Fruit fly (Drosophila melanogaster) whole organism, embryonic: ENCODE data around the gene CG7551.

ENCODE experiments used
- Antp ChIP-seq: fragments of 200-800 bp; sonication (Bioruptor generic); optimal IDR thresholded peaks from 3 replicates; lab custom pipeline; 2016; ENCODE audit warnings: missing biosample characterization, missing genetic modification characterization
- Awh ChIP-seq: fragments of 200-800 bp; sonication (Bioruptor generic); IDR thresholded peaks from 2 replicates; pipeline ENCODE4, ENCODE4 v1.3.6; 2022; ENCODE audit warnings: missing biosample characterization, missing genetic modification characterization
- BtbVII ChIP-seq: fragments of 200-800 bp; sonication (Bioruptor generic); optimal IDR thresholded peaks from 3 replicates; lab custom pipeline; 2017; ENCODE audit warnings: missing biosample characterization, mild to moderate bottlenecking, missing genetic modification characterization
- CG10274 ChIP-seq: fragments of 200-800 bp; sonication (Bioruptor generic); optimal IDR thresholded peaks from 3 replicates; lab custom pipeline; 2017; ENCODE audit warnings: missing biosample characterization, mild to moderate bottlenecking, missing genetic modification characterization
- CG10959 ChIP-seq: fragments of 200-800 bp; sonication (Bioruptor generic); IDR thresholded peaks from 2 replicates; pipeline ENCODE4 v1.3.6; 2022; ENCODE audit warnings: missing biosample characterization, missing genetic modification characterization
- CG11398 ChIP-seq: fragments of 200-800 bp; sonication (Bioruptor generic); optimal IDR thresholded peaks from 2 replicates; lab custom pipeline; 2016; ENCODE audit warnings: missing biosample characterization, missing genetic modification characterization
- CG12104 ChIP-seq: fragments of 200-800 bp; sonication (Bioruptor generic); optimal IDR thresholded peaks from 3 replicates; lab custom pipeline; 2016; ENCODE audit warnings: missing biosample characterization, missing genetic modification characterization
- CG12299 ChIP-seq: fragments of 200-800 bp; sonication (Bioruptor generic); optimal IDR thresholded peaks from 2 replicates; lab custom pipeline; 2018; ENCODE audit warnings: missing biosample characterization, mild to moderate bottlenecking, missing genetic modification characterization
- CG17568 ChIP-seq: fragments of 200-800 bp; sonication (Bioruptor generic); optimal IDR thresholded peaks from 2 replicates; lab custom pipeline; 2018; ENCODE audit warnings: missing biosample characterization, mild to moderate bottlenecking, missing genetic modification characterization, moderate library complexity
- CG2202 ChIP-seq: fragments of 200-800 bp; sonication (Bioruptor generic); optimal IDR thresholded peaks from 2 replicates; lab custom pipeline; 2018; ENCODE audit warnings: missing biosample characterization, mild to moderate bottlenecking, missing genetic modification characterization
- CG2712 ChIP-seq: fragments of 200-800 bp; optimal IDR thresholded peaks from 3 replicates; lab custom pipeline; 2019; ENCODE audit warnings: missing biosample characterization, mild to moderate bottlenecking, missing genetic modification characterization, moderate library complexity
- CG30020 ChIP-seq: fragments of 200-800 bp; optimal IDR thresholded peaks from 2 replicates; lab custom pipeline; 2019; ENCODE audit warnings: missing biosample characterization, mild to moderate bottlenecking, missing genetic modification characterization, moderate library complexity
- CG3163 ChIP-seq: fragments of 200-800 bp; sonication (Bioruptor generic); optimal IDR thresholded peaks from 3 replicates; lab custom pipeline; 2016; ENCODE audit warnings: missing biosample characterization, missing genetic modification characterization
- CG32772 ChIP-seq: fragments of 200-800 bp; sonication (Bioruptor generic); IDR thresholded peaks from 2 replicates; pipeline ENCODE4 v1.3.6; 2022; ENCODE audit warnings: missing biosample characterization, missing genetic modification characterization
- CG42726 ChIP-seq: fragments of 200-800 bp; sonication (Bioruptor generic); IDR thresholded peaks from 2 replicates; pipeline ENCODE4 v1.3.6; 2022; ENCODE audit warnings: missing biosample characterization, missing genetic modification characterization; ENCODE audit not compliant: partially characterized antibody
- CG4820 ChIP-seq: fragments of 200-800 bp; sonication (Bioruptor generic); optimal IDR thresholded peaks from 3 replicates; lab custom pipeline; 2016; ENCODE audit warnings: missing biosample characterization, missing genetic modification characterization
- CG5180 ChIP-seq: fragments of 200-800 bp; sonication (Bioruptor generic); optimal IDR thresholded peaks from 3 replicates; lab custom pipeline; 2017; ENCODE audit warnings: missing biosample characterization, missing genetic modification characterization, mild to moderate bottlenecking, moderate library complexity, missing genetic modification reagents
- CG6765 ChIP-seq: fragments of 200-800 bp; sonication (Bioruptor generic); optimal IDR thresholded peaks from 3 replicates; lab custom pipeline; 2017; ENCODE audit warnings: missing biosample characterization, mild to moderate bottlenecking, missing genetic modification characterization
- CG7928 ChIP-seq: fragments of 200-800 bp; sonication (Bioruptor generic); optimal IDR thresholded peaks from 2 replicates; lab custom pipeline; 2017; ENCODE audit warnings: missing biosample characterization, mild to moderate bottlenecking, missing genetic modification characterization
- CoRest ChIP-seq: fragments of 200-800 bp; sonication (Bioruptor generic); optimal IDR thresholded peaks from 3 replicates; lab custom pipeline; 2018; ENCODE audit warnings: missing biosample characterization, mild to moderate bottlenecking, missing genetic modification characterization, moderate library complexity
- Dll ChIP-seq: fragments of 200-800 bp; sonication (Bioruptor generic); IDR thresholded peaks from 4 replicates; pipeline ENCODE4 v1.3.6; 2022; ENCODE audit warnings: missing biosample characterization, missing genetic modification characterization; ENCODE audit not compliant: partially characterized antibody
- Fer1 ChIP-seq: fragments of 200-800 bp; sonication (Bioruptor generic); optimal IDR thresholded peaks from 2 replicates; lab custom pipeline; 2017; ENCODE audit warnings: missing biosample characterization, mild to moderate bottlenecking, missing genetic modification characterization
- Hey ChIP-seq: fragments of 200-800 bp; sonication (Bioruptor generic); optimal IDR thresholded peaks from 3 replicates; lab custom pipeline; 2018; ENCODE audit warnings: missing biosample characterization, mild to moderate bottlenecking, missing genetic modification characterization
- MBD-R2 ChIP-seq: fragments of 200-800 bp; sonication (Bioruptor generic); IDR thresholded peaks from 2 replicates; pipeline ENCODE4 v1.3.6; 2022; ENCODE audit warnings: missing biosample characterization, missing genetic modification characterization
- MTF-1 ChIP-seq: fragments of 200-800 bp; sonication (Bioruptor generic); optimal IDR thresholded peaks from 2 replicates; lab custom pipeline; 2018; ENCODE audit warnings: missing biosample characterization, mild to moderate bottlenecking, missing genetic modification characterization, borderline replicate concordance
- Mad ChIP-seq: fragments of 200-800 bp; sonication (Bioruptor generic); optimal IDR thresholded peaks from 2 replicates; lab custom pipeline; 2016; ENCODE audit warnings: missing biosample characterization, missing genetic modification characterization
- Mes4 ChIP-seq: fragments of 200-800 bp; sonication (Bioruptor generic); optimal IDR thresholded peaks from 2 replicates; lab custom pipeline; 2016; ENCODE audit warnings: missing biosample characterization, missing genetic modification characterization
- Myb ChIP-seq: fragments of 200-800 bp; sonication (Bioruptor generic); optimal IDR thresholded peaks from 2 replicates; lab custom pipeline; 2016; ENCODE audit warnings: missing biosample characterization, missing genetic modification characterization
- NC2β ChIP-seq: fragments of 200-800 bp; sonication (Bioruptor generic); optimal IDR thresholded peaks from 2 replicates; lab custom pipeline; 2016; ENCODE audit warnings: missing biosample characterization, missing genetic modification characterization
- Ravus ChIP-seq: fragments of 200-800 bp; sonication (Bioruptor generic); IDR thresholded peaks from 2 replicates; pipeline ENCODE4 v1.3.6; 2022; ENCODE audit warnings: missing biosample characterization, missing genetic modification characterization
- Six4 ChIP-seq: fragments of 200-800 bp; sonication (Bioruptor generic); optimal IDR thresholded peaks from 2 replicates; lab custom pipeline; 2016; ENCODE audit warnings: missing biosample characterization, missing genetic modification characterization
- az2 ChIP-seq: fragments of 200-800 bp; sonication (Bioruptor generic); optimal IDR thresholded peaks from 3 replicates; lab custom pipeline; 2016; ENCODE audit warnings: missing biosample characterization, missing genetic modification characterization
- chm ChIP-seq: fragments of 200-800 bp; sonication (Bioruptor generic); IDR thresholded peaks from 2 replicates; pipeline ENCODE4 v1.3.6; 2022; ENCODE audit warnings: missing biosample characterization, missing genetic modification characterization
- crc ChIP-seq: fragments of 200-800 bp; sonication (Bioruptor generic); optimal IDR thresholded peaks from 2 replicates; lab custom pipeline; 2016; ENCODE audit warnings: missing biosample characterization, missing genetic modification characterization
- cwo ChIP-seq: fragments of 200-800 bp; sonication (Bioruptor generic); optimal IDR thresholded peaks from 3 replicates; lab custom pipeline; 2017; ENCODE audit warnings: missing biosample characterization, missing genetic modification characterization, mild to moderate bottlenecking, moderate library complexity, missing genetic modification reagents
- fd102C ChIP-seq: fragments of 200-800 bp; sonication (Bioruptor generic); optimal IDR thresholded peaks from 2 replicates; lab custom pipeline; 2018; ENCODE audit warnings: missing biosample characterization, mild to moderate bottlenecking, missing genetic modification characterization, moderate library complexity
- ftz-f1 ChIP-seq: fragments of 200-800 bp; sonication (Bioruptor generic); optimal IDR thresholded peaks from 2 replicates; lab custom pipeline; 2016; ENCODE audit warnings: missing biosample characterization, missing genetic modification characterization
- gcm ChIP-seq: fragments of 200-800 bp; sonication (Bioruptor generic); optimal IDR thresholded peaks from 2 replicates; lab custom pipeline; 2019; ENCODE audit warnings: missing biosample characterization, mild to moderate bottlenecking, missing genetic modification characterization, moderate library complexity
- hbn ChIP-seq: fragments of 200-800 bp; sonication (Bioruptor generic); IDR thresholded peaks from 2 replicates; pipeline ENCODE4 v1.3.6; 2022; ENCODE audit warnings: missing biosample characterization, missing genetic modification characterization; ENCODE audit not compliant: partially characterized antibody
- jing ChIP-seq: fragments of 200-800 bp; sonication (Bioruptor generic); optimal IDR thresholded peaks from 2 replicates; lab custom pipeline; 2018; ENCODE audit warnings: missing biosample characterization, mild to moderate bottlenecking, missing genetic modification characterization
- nerfin-1 ChIP-seq: fragments of 200-800 bp; sonication (Bioruptor generic); optimal IDR thresholded peaks from 3 replicates; lab custom pipeline; 2019; ENCODE audit warnings: missing biosample characterization, mild to moderate bottlenecking, missing genetic modification characterization, moderate library complexity
- odd ChIP-seq: fragments of 200-800 bp; sonication (Bioruptor generic); optimal IDR thresholded peaks from 2 replicates; lab custom pipeline; 2017; ENCODE audit warnings: missing biosample characterization, mild to moderate bottlenecking, missing genetic modification characterization
- org-1 ChIP-seq: fragments of 200-800 bp; sonication (Bioruptor generic); optimal IDR thresholded peaks from 2 replicates; lab custom pipeline; 2017; ENCODE audit warnings: missing biosample characterization, missing genetic modification characterization
- pb ChIP-seq: fragments of 200-800 bp; sonication (Bioruptor generic); optimal IDR thresholded peaks from 3 replicates; lab custom pipeline; 2016; ENCODE audit warnings: missing biosample characterization, missing genetic modification characterization
- phol ChIP-seq: fragments of 200-800 bp; sonication (Bioruptor generic); optimal IDR thresholded peaks from 3 replicates; lab custom pipeline; 2018; ENCODE audit warnings: missing biosample characterization, mild to moderate bottlenecking, missing genetic modification characterization, moderate library complexity
- ro ChIP-seq: fragments of 200-800 bp; sonication (Bioruptor generic); IDR thresholded peaks from 2 replicates; pipeline ENCODE4 v1.3.6; 2022; ENCODE audit warnings: missing biosample characterization, missing genetic modification characterization
- run ChIP-seq: fragments of 200-800 bp; sonication (Bioruptor generic); optimal IDR thresholded peaks from 3 replicates; lab custom pipeline; 2018; ENCODE audit warnings: missing biosample characterization, mild to moderate bottlenecking, missing genetic modification characterization
- sima ChIP-seq: fragments of 200-800 bp; sonication (Bioruptor generic); optimal IDR thresholded peaks from 2 replicates; lab custom pipeline; 2016; ENCODE audit warnings: missing biosample characterization, missing genetic modification characterization
- sob ChIP-seq: fragments of 200-800 bp; sonication (Bioruptor generic); IDR thresholded peaks from 2 replicates; pipeline ENCODE4 v1.3.6; 2022; ENCODE audit warnings: missing biosample characterization, missing genetic modification characterization
- unc-4 ChIP-seq: fragments of 200-800 bp; sonication (Bioruptor generic); IDR thresholded peaks from 2 replicates; pipeline ENCODE4 v1.3.6; 2022; ENCODE audit warnings: missing biosample characterization, missing genetic modification characterization; ENCODE audit not compliant: partially characterized antibody

The CG7551 gene

DNA sequence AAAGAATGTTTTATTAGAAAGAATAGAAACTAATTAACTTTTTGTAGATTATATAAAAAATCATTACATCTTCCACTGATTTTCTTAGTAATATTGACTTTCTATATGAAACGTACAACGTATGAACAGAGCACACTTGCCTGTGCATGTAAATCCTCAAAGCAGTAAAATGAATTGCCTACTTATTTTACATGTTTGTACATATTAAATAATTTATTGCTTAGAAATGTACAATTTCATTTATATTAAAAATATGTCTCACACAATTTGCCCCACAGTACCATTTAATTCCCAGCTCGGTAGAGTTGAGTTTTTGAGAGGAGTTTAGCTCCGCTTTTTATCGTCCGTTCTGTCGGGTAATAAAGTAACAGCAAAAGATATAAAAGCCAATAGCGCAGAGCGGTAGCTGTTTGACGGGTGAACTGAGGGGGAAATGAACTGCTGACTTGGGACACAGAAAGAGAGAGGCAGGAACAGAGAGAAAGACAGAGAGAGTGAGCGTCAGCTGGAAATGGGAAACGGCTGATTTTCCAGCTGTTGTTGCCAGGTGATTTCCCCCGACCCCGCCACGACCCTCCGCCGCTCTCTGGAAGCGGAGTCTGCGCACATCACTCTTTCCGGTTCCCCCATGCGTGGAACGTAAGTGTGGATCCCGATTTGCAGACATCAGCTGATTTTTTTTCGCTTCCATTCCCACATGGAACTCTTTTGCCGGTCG is 35.0 kb downstream of the CG7551 start (continued):
- peak; percentile 28 for TF ChIP-seq CG5180 (GFP tag; lab: Kevin White, UChicago)
- no peak for TF ChIP-seq run (tag; lab: Kevin White, UChicago)
- TF ChIP-seq chm, result peak; percentile 46; the same call in 1 of the 2 replicates
- peak; percentile 57; the same call in 3 of the 4 replicates for TF ChIP-seq Dll (GFP tag; lab: Robert Waterston, UW)
- no peak for TF ChIP-seq unc-4 (GFP tag; lab: Robert Waterston, UW)
- TF ChIP-seq Hey (tag; lab: Kevin White, UChicago), result no peak
- TF ChIP-seq CG11398 (GFP tag; lab: Kevin White, UChicago), result no peak
- TF ChIP-seq CG42726 (GFP tag; lab: Robert Waterston, UW), result peak; percentile 30; the same call in 1 of the 2 replicates
- TF ChIP-seq jing (GFP tag; lab: Kevin White, UChicago), result no peak
- 0 out of 2 replicates have a peak, but pooled peaks have one; percentile 14 for TF ChIP-seq hbn (GFP tag; lab: Robert Waterston, UW)
- no peak for TF ChIP-seq Mad (GFP tag; lab: Kevin White, UChicago)
- TF ChIP-seq cwo (GFP tag; lab: Kevin White, UChicago), result no peak
- peak; percentile 46 for TF ChIP-seq BtbVII (GFP tag; lab: Kevin White, UChicago)
- peak; percentile 42 for TF ChIP-seq CG6765
- TF ChIP-seq Antp (GFP tag; lab: Kevin White, UChicago), result no peak
- TF ChIP-seq odd, result peak; percentile 53
- TF ChIP-seq CG7928 (GFP tag; lab: Kevin White, UChicago), result no peak
- no peak for TF ChIP-seq org-1 (GFP tag; lab: Kevin White, UChicago)
- TF ChIP-seq Six4 (GFP tag; lab: Kevin White, UChicago), result no peak
- TF ChIP-seq phol, result no peak
- TF ChIP-seq CG2202 (tag; lab: Kevin White, UChicago), result no peak
- no peak for TF ChIP-seq sima (GFP tag; lab: Kevin White, UChicago)
- no peak for TF ChIP-seq Myb (GFP tag; lab: Kevin White, UChicago)
- no peak for TF ChIP-seq fd102C (GFP tag; lab: Kevin White, UChicago)
- no peak for TF ChIP-seq Mes4 (GFP tag; lab: Kevin White, UChicago)
- TF ChIP-seq CG3163 (GFP tag; lab: Kevin White, UChicago), result peak; percentile 22
- TF ChIP-seq CG2712 (tag; lab: Kevin White, UChicago), result no peak
- TF ChIP-seq CG30020 (tag; lab: Kevin White, UChicago), result no peak
- TF ChIP-seq CG10959 (GFP tag; lab: Robert Waterston, UW), result no peak
- no peak for TF ChIP-seq sob (GFP tag; lab: Robert Waterston, UW)
- no peak for TF ChIP-seq CG10274 (GFP tag; lab: Kevin White, UChicago)
- TF ChIP-seq MTF-1 (GFP tag; lab: Kevin White, UChicago), result no peak
- no peak for TF ChIP-seq NC2β (GFP tag; lab: Kevin White, UChicago)
- TF ChIP-seq ftz-f1 (GFP tag; lab: Kevin White, UChicago), result no peak
- TF ChIP-seq Awh (GFP tag; lab: Robert Waterston, UW), result no peak; the same call in 1 of the 2 replicates
- no peak for TF ChIP-seq crc
- TF ChIP-seq CoRest (tag; lab: Kevin White, UChicago), result no peak
- no peak for TF ChIP-seq MBD-R2 (GFP tag; lab: Robert Waterston, UW)
- TF ChIP-seq CG17568 (GFP tag; lab: Kevin White, UChicago), result no peak
- no peak for TF ChIP-seq CG4820 (GFP tag; lab: Kevin White, UChicago)
- no peak for TF ChIP-seq CG12104
- peak; percentile 59 for TF ChIP-seq nerfin-1 (tag; lab: Kevin White, UChicago)
- TF ChIP-seq ro, result no peak
- peak; percentile 67 for TF ChIP-seq Fer1 (GFP tag; lab: Kevin White, UChicago)
- TF ChIP-seq az2 (GFP tag; lab: Kevin White, UChicago), result no peak
- TF ChIP-seq CG12299 (tag; lab: Kevin White, UChicago), result peak; percentile 9
- TF ChIP-seq CG32772 (GFP tag; lab: Robert Waterston, UW), result no peak
- no peak for TF ChIP-seq pb
- TF ChIP-seq gcm (GFP tag; lab: Kevin White, UChicago), result no peak
- TF ChIP-seq Ravus (GFP tag; lab: Robert Waterston, UW), result no peak
